Fruit fly (Drosophila melanogaster): ENCODE data around the gene nht.

DNA sequence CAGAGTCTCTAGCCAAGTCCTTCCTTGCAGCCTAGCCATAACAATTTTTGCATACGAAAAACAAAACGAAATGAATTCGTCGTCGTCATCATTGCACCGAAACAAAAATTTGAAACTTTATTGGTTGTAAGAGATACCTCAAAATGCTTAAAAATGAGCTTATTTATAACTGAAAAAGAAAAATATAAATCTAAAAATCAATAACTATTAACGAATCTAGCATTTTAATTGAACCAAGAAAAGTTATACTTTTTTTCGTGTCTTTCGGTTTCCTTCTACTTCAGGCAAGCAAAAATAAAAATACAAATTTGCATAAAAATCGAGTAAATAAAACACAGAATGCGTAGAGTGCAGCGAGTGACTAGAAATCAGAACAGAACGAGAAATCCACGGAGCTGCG, 48.9 kb upstream of the nht start:
- TF ChIP-seq Sin3A (optimal IDR thresholded peaks at IDR 0.05) (no peak), Myc (optimal IDR thresholded peaks at IDR 0.05) (no peak), ttk (optimal IDR thresholded peaks at IDR 0.05) (no peak)

Measured in Kc167 (cell line).